Worm (Caenorhabditis elegans): Measurements from ENCODE around the gene Y6E2A.4.

DNA sequence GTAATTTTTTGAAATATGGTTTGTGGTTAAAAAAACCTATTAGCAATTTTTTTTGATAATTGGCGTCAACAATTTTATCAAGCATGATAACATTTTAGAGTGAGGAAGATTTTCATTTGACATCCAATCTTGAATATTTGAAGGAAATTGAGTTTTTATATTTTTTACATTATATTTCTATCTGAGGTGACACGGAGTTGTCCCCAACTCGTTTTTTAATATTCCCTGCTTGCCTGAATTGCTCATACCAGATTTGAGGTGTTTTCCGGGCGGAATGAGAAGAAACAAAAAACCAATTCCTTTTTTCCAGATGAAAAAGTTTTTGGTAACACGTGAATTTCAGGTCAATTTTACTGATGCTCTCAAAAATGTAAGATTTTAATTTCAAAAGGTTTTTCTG, 3.0 kb upstream of the Y6E2A.4 start, which contains the start of gene Y6E2A.7:
- TF ChIP-seq unc-39 (tag; optimal IDR thresholded peaks at IDR 0.05) (no peak), nhr-76 (tag; optimal IDR thresholded peaks at IDR 0.05) (no peak), ceh-83 (GFP tag; optimal IDR thresholded peaks at IDR 0.05) (no peak), nhr-12 (tag; optimal IDR thresholded peaks at IDR 0.05) (no peak), pha-4 (tag; optimal IDR thresholded peaks at IDR 0.05) (no peak), lin-13 (tag; optimal IDR thresholded peaks at IDR 0.05) (no peak), nhr-237 (tag; optimal IDR thresholded peaks at IDR 0.05) (no peak), unc-62 (GFP tag; optimal IDR thresholded peaks at IDR 0.05) (no peak), zip-8 (tag; optimal IDR thresholded peaks at IDR 0.05) (no peak), mep-1 (tag; optimal IDR thresholded peaks at IDR 0.05) (no peak)

All from whole organism, mixed stage, embryonic.